Fruit fly (Drosophila melanogaster) whole organism, embryonic: ENCODE data around the gene Rab9.

Experiments used
- Abd-B ChIP-seq: fragments of 200-800 bp; sonication (Bioruptor generic); optimal IDR thresholded peaks from 2 replicates; lab custom pipeline; 2018; ENCODE audit warnings: missing biosample characterization, mild to moderate bottlenecking, missing genetic modification characterization, moderate library complexity
- Ada2b ChIP-seq: fragments of 200-800 bp; sonication (Bioruptor generic); IDR thresholded peaks from 2 replicates; pipeline ENCODE4 v1.3.6; 2022; ENCODE audit warnings: missing biosample characterization, missing genetic modification characterization
- Adf1 ChIP-seq: fragments of 200-800 bp; sonication (Bioruptor generic); IDR thresholded peaks from 2 replicates; pipeline ENCODE4 v1.3.6; 2022; ENCODE audit warnings: missing biosample characterization, missing genetic modification characterization
- Aef1 ChIP-seq: fragments of 200-800 bp; sonication (Bioruptor generic); IDR thresholded peaks from 3 replicates; pipeline ENCODE4 v1.3.6; 2022; ENCODE audit warnings: missing biosample characterization, missing genetic modification characterization
- B-H1 ChIP-seq: fragments of 200-800 bp; sonication (Bioruptor generic); IDR thresholded peaks from 3 replicates; pipeline ENCODE4 v1.3.6; 2022; ENCODE audit warnings: missing biosample characterization, missing genetic modification characterization
- CG10543 ChIP-seq: fragments of 200-800 bp; sonication (Bioruptor generic); optimal IDR thresholded peaks from 3 replicates; lab custom pipeline; 2017; ENCODE audit warnings: missing biosample characterization, mild to moderate bottlenecking, missing genetic modification characterization, moderate library complexity
- CG10565 ChIP-seq: fragments of 200-800 bp; sonication (Bioruptor generic); optimal IDR thresholded peaks from 3 replicates; lab custom pipeline; 2016; ENCODE audit warnings: missing biosample characterization, mild to moderate bottlenecking, missing genetic modification characterization
- CG12659 ChIP-seq: fragments of 200-800 bp; sonication (Bioruptor generic); optimal IDR thresholded peaks from 3 replicates; lab custom pipeline; 2017; ENCODE audit warnings: mild to moderate bottlenecking, missing biosample characterization, missing genetic modification reagents, missing genetic modification characterization
- CG14014 ChIP-seq: fragments of 200-800 bp; sonication (Bioruptor generic); IDR thresholded peaks from 2 replicates; pipeline ENCODE4 v1.3.6; 2022; ENCODE audit warnings: missing biosample characterization, missing genetic modification characterization
- CG14441 ChIP-seq: fragments of 200-800 bp; sonication (Bioruptor generic); IDR thresholded peaks from 2 replicates; pipeline ENCODE4 v1.3.6; 2022; ENCODE audit warnings: missing biosample characterization, missing genetic modification characterization
- CG1603 ChIP-seq: fragments of 200-800 bp; sonication (Bioruptor generic); optimal IDR thresholded peaks from 2 replicates; lab custom pipeline; 2019; ENCODE audit warnings: missing biosample characterization, mild to moderate bottlenecking, missing genetic modification characterization, moderate library complexity
- CG1647 ChIP-seq: fragments of 200-800 bp; sonication (Bioruptor generic); optimal IDR thresholded peaks from 3 replicates; lab custom pipeline; 2016; ENCODE audit warnings: missing biosample characterization, missing genetic modification characterization
- CG17328 ChIP-seq: fragments of 200-800 bp; sonication (Bioruptor generic); IDR thresholded peaks from 2 replicates; pipeline ENCODE4 v1.3.6; 2022; ENCODE audit warnings: missing biosample characterization, missing genetic modification characterization
- CG2120 ChIP-seq: fragments of 200-800 bp; sonication (Bioruptor generic); optimal IDR thresholded peaks from 3 replicates; lab custom pipeline; 2016; ENCODE audit warnings: missing biosample characterization, missing genetic modification characterization
- CG30431 ChIP-seq: fragments of 200-800 bp; sonication (Bioruptor generic); optimal IDR thresholded peaks from 2 replicates; lab custom pipeline; 2017; ENCODE audit warnings: missing biosample characterization, missing genetic modification characterization
- CG32532 ChIP-seq: fragments of 200-800 bp; sonication (Bioruptor generic); IDR thresholded peaks from 2 replicates; pipeline ENCODE4 v1.3.6; 2022; ENCODE audit warnings: missing biosample characterization, missing genetic modification characterization
- CG33557 ChIP-seq: fragments of 200-800 bp; sonication (Bioruptor generic); optimal IDR thresholded peaks from 2 replicates; lab custom pipeline; 2019; ENCODE audit warnings: missing biosample characterization, mild to moderate bottlenecking, missing genetic modification characterization, moderate library complexity
- D19A ChIP-seq: fragments of 200-800 bp; optimal IDR thresholded peaks from 3 replicates; lab custom pipeline; 2019; ENCODE audit warnings: missing biosample characterization, mild to moderate bottlenecking, missing genetic modification characterization, moderate library complexity
- Doc3 ChIP-seq: fragments of 200-800 bp; sonication (Bioruptor generic); IDR thresholded peaks from 3 replicates; pipeline ENCODE4 v1.3.6; 2022; ENCODE audit warnings: missing biosample characterization, missing genetic modification characterization; ENCODE audit not compliant: partially characterized antibody
- Fer3 ChIP-seq: fragments of 200-800 bp; sonication (Bioruptor generic); optimal IDR thresholded peaks from 2 replicates; lab custom pipeline; 2018; ENCODE audit warnings: missing biosample characterization, mild to moderate bottlenecking, missing genetic modification characterization, moderate library complexity
- HLH4C ChIP-seq: fragments of 200-800 bp; sonication (Bioruptor generic); IDR thresholded peaks from 3 replicates; pipeline ENCODE4 v1.3.6; 2022; ENCODE audit warnings: missing biosample characterization, missing genetic modification characterization; ENCODE audit not compliant: partially characterized antibody
- Hmr ChIP-seq: fragments of 200-800 bp; sonication (Bioruptor generic); optimal IDR thresholded peaks from 3 replicates; lab custom pipeline; 2017; ENCODE audit warnings: mild to moderate bottlenecking, missing biosample characterization, missing genetic modification reagents, missing genetic modification characterization
- Hmx ChIP-seq: fragments of 200-800 bp; sonication (Bioruptor generic); optimal IDR thresholded peaks from 2 replicates; lab custom pipeline; 2016; ENCODE audit warnings: missing biosample characterization, missing genetic modification characterization
- Hr78 ChIP-seq, 2 experiments: fragments of 200-800 bp in 1 of 2; fragments of >200 bp in 1 of 2; sonication (Bioruptor generic) in 1 of 2; optimal IDR thresholded peaks; 2 replicates each; lab custom pipeline; 2017 to 2019; ENCODE audit warnings: missing biosample characterization in 2 of 2, missing genetic modification characterization in 2 of 2, mild to moderate bottlenecking in 1 of 2, moderate library complexity in 1 of 2
- Mrtf ChIP-seq: fragments of 200-800 bp; sonication (Bioruptor generic); IDR thresholded peaks from 3 replicates; pipeline ENCODE4 v1.3.6; 2022; ENCODE audit warnings: missing biosample characterization, missing genetic modification characterization
- Myb ChIP-seq: fragments of 200-800 bp; sonication (Bioruptor generic); optimal IDR thresholded peaks from 2 replicates; lab custom pipeline; 2016; ENCODE audit warnings: missing biosample characterization, missing genetic modification characterization
- Nf-YA ChIP-seq: fragments of 200-800 bp; sonication (Bioruptor generic); IDR thresholded peaks from 2 replicates; pipeline ENCODE4 v1.3.6; 2022; ENCODE audit warnings: missing biosample characterization, missing genetic modification characterization
- Rfx ChIP-seq: fragments of 200-800 bp; sonication (Bioruptor generic); IDR thresholded peaks from 2 replicates; pipeline ENCODE4 v1.3.6; 2022; ENCODE audit warnings: missing biosample characterization, missing genetic modification characterization
- Taf1 ChIP-seq: fragments of 200-800 bp; sonication (Bioruptor generic); IDR thresholded peaks from 2 replicates; pipeline ENCODE4 v1.3.6; 2022; ENCODE audit warnings: missing biosample characterization, missing genetic modification characterization
- Xrp1 ChIP-seq: fragments of 200-800 bp; sonication (Bioruptor generic); IDR thresholded peaks from 2 replicates; pipeline ENCODE4 v1.3.6; 2022; ENCODE audit warnings: missing biosample characterization, missing genetic modification characterization
- chif ChIP-seq, 2 experiments: fragments of 200-800 bp; sonication (Bioruptor generic); optimal IDR thresholded peaks; 3 replicates each; lab custom pipeline; 2016; ENCODE audit warnings: missing biosample characterization in 2 of 2, missing genetic modification characterization in 2 of 2
- cwo ChIP-seq: fragments of 200-800 bp; sonication (Bioruptor generic); optimal IDR thresholded peaks from 3 replicates; lab custom pipeline; 2017; ENCODE audit warnings: missing biosample characterization, missing genetic modification characterization, mild to moderate bottlenecking, moderate library complexity, missing genetic modification reagents
- da ChIP-seq: fragments of 200-800 bp; sonication (Bioruptor generic); optimal IDR thresholded peaks from 2 replicates; lab custom pipeline; 2016; ENCODE audit warnings: missing biosample characterization, missing genetic modification characterization
- dati ChIP-seq: fragments of 200-800 bp; sonication (Bioruptor generic); IDR thresholded peaks from 2 replicates; pipeline ENCODE4 v1.3.6; 2022; ENCODE audit warnings: missing biosample characterization, missing genetic modification characterization
- dmrt99B ChIP-seq: fragments of 200-800 bp; sonication (Bioruptor generic); optimal IDR thresholded peaks from 2 replicates; lab custom pipeline; 2018; ENCODE audit warnings: missing biosample characterization, mild to moderate bottlenecking, missing genetic modification characterization, moderate library complexity
- emc ChIP-seq: fragments of 200-800 bp; sonication (Bioruptor generic); optimal IDR thresholded peaks from 2 replicates; lab custom pipeline; 2016; ENCODE audit warnings: missing biosample characterization, missing genetic modification characterization
- gcm ChIP-seq: fragments of 200-800 bp; sonication (Bioruptor generic); optimal IDR thresholded peaks from 2 replicates; lab custom pipeline; 2019; ENCODE audit warnings: missing biosample characterization, mild to moderate bottlenecking, missing genetic modification characterization, moderate library complexity
- h ChIP-seq: fragments of >200 bp; optimal IDR thresholded peaks from 2 replicates; lab custom pipeline; 2017
- lbe ChIP-seq: fragments of 200-800 bp; sonication (Bioruptor generic); optimal IDR thresholded peaks from 2 replicates; lab custom pipeline; 2016; ENCODE audit warnings: missing biosample characterization, mild to moderate bottlenecking, missing genetic modification characterization
- lov ChIP-seq, 2 experiments: fragments of 200-800 bp in 1 of 2; fragments of >200 bp in 1 of 2; sonication (Bioruptor generic) in 1 of 2; IDR thresholded peaks in 1 of 2; optimal IDR thresholded peaks in 1 of 2; 2 replicates in 1 of 2; 3 replicates in 1 of 2; pipeline versions ENCODE4 v1.3.6 to Lab custom; 2017 to 2022; ENCODE audit warnings: missing biosample characterization in 1 of 2, missing genetic modification characterization in 1 of 2
- maf-S ChIP-seq: fragments of 200-800 bp; sonication (Bioruptor generic); optimal IDR thresholded peaks from 2 replicates; lab custom pipeline; 2016; ENCODE audit warnings: missing biosample characterization, missing genetic modification characterization
- nau ChIP-seq: fragments of 200-800 bp; sonication (Bioruptor generic); optimal IDR thresholded peaks from 3 replicates; lab custom pipeline; 2017; ENCODE audit warnings: missing biosample characterization, mild to moderate bottlenecking, missing genetic modification characterization, missing genetic modification reagents
- psq ChIP-seq: fragments of 200-800 bp; sonication (Bioruptor generic); optimal IDR thresholded peaks from 2 replicates; lab custom pipeline; 2017; ENCODE audit warnings: missing biosample characterization, missing genetic modification characterization
- shn ChIP-seq: fragments of 200-800 bp; sonication (Bioruptor generic); optimal IDR thresholded peaks from 3 replicates; lab custom pipeline; 2016; ENCODE audit warnings: missing biosample characterization, missing genetic modification characterization
- sob ChIP-seq: fragments of 200-800 bp; sonication (Bioruptor generic); IDR thresholded peaks from 2 replicates; pipeline ENCODE4 v1.3.6; 2022; ENCODE audit warnings: missing biosample characterization, missing genetic modification characterization
- tll ChIP-seq, 2 experiments: fragments of 200-800 bp in 1 of 2; fragments of >200 bp in 1 of 2; sonication (Bioruptor generic) in 1 of 2; optimal IDR thresholded peaks; 2 replicates each; lab custom pipeline; 2017 to 2019; ENCODE audit warnings: missing biosample characterization in 2 of 2, missing genetic modification characterization in 2 of 2, mild to moderate bottlenecking in 1 of 2, moderate library complexity in 1 of 2
- usp ChIP-seq: fragments of >200 bp; optimal IDR thresholded peaks from 2 replicates; lab custom pipeline; 2017; ENCODE audit warnings: missing biosample characterization, missing genetic modification characterization
- zfh2 ChIP-seq: fragments of 200-800 bp; sonication (Bioruptor generic); optimal IDR thresholded peaks from 2 replicates; lab custom pipeline; 2016; ENCODE audit warnings: missing biosample characterization, missing genetic modification characterization

Rab9 gene

dm6 chr2L:19415859-19416258 is 16.5 kb upstream of the Rab9 start (continued):
- TF ChIP-seq emc: no peak
- no peak for TF ChIP-seq psq
- TF ChIP-seq lov (optimal IDR thresholded peaks at IDR 0.05; lab: Kevin White, UChicago): no peak
- TF ChIP-seq lov (GFP tag; IDR thresholded peaks at IDR 0.05; lab: Robert Waterston, UW): no peak
- TF ChIP-seq Hmx: no peak
- no peak for TF ChIP-seq CG10543 (GFP tag; lab: Kevin White, UChicago)
- no peak for TF ChIP-seq h (lab: Kevin White, UChicago)
- no peak for TF ChIP-seq Hmr (GFP tag; lab: Kevin White, UChicago)
- TF ChIP-seq CG32532 (GFP tag; lab: Robert Waterston, UW): peak; percentile 53; the same call in 1 of the 2 replicates
- TF ChIP-seq B-H1 (GFP tag; lab: Robert Waterston, UW): no peak
- TF ChIP-seq CG2120 (GFP tag; lab: Kevin White, UChicago): peak; percentile 31
- TF ChIP-seq sob (GFP tag; lab: Robert Waterston, UW): no peak
- no peak for TF ChIP-seq Hr78 (GFP tag; optimal IDR thresholded peaks at IDR 0.05; lab: Kevin White, UChicago)
- peak; percentile 45; the same call in 1 of the 2 replicates for TF ChIP-seq CG14014 (GFP tag; lab: Robert Waterston, UW)
- TF ChIP-seq Rfx: peak; percentile 40; the same call in 1 of the 2 replicates
- peak; percentile 35 for TF ChIP-seq CG12659
- no peak for TF ChIP-seq Taf1 (GFP tag; lab: Robert Waterston, UW)
- no peak for TF ChIP-seq cwo (GFP tag; lab: Kevin White, UChicago)
- TF ChIP-seq CG14441 (GFP tag; lab: Robert Waterston, UW): no peak
- TF ChIP-seq Ada2b (GFP tag; lab: Robert Waterston, UW): 0 out of 2 replicates have a peak, but pooled peaks have one; percentile 7
- TF ChIP-seq Fer3: peak; percentile 24

dm6 chr2L:19416602-19417497 is 15.5 kb upstream of the Rab9 start, which contains the start of gene Lectin-galC1:
Gene Lectin-galC1 (plus strand): TSS chr2L:19417447.
- peak; percentile 85 for TF ChIP-seq CG14014 (GFP tag; lab: Robert Waterston, UW)
- peak; percentile 12 for TF ChIP-seq zfh2 (GFP tag; lab: Kevin White, UChicago)
- TF ChIP-seq Myb (GFP tag; lab: Kevin White, UChicago): peak; percentile 69
- no peak for TF ChIP-seq HLH4C
- peak; percentile 92 for TF ChIP-seq CG1603 (tag; lab: Kevin White, UChicago)
- peak; percentile 74 for TF ChIP-seq nau (GFP tag; lab: Kevin White, UChicago)
- TF ChIP-seq chif (GFP tag; optimal IDR thresholded peaks at IDR 0.05; lab: Kevin White, UChicago): peak; percentile 90 to 94
- TF ChIP-seq Mrtf (GFP tag; lab: Robert Waterston, UW): peak; percentile 84
- no peak for TF ChIP-seq lbe (GFP tag; lab: Kevin White, UChicago)
- peak; percentile 79 for TF ChIP-seq CG10565
- TF ChIP-seq Doc3 (GFP tag; lab: Robert Waterston, UW): no peak
- TF ChIP-seq usp (GFP tag; lab: Kevin White, UChicago): no peak
- peak; percentile 72 for TF ChIP-seq CG33557 (GFP tag; lab: Kevin White, UChicago)
- peak; percentile 80 for TF ChIP-seq CG30431 (GFP tag; lab: Kevin White, UChicago)
- TF ChIP-seq Aef1 (GFP tag; lab: Robert Waterston, UW): peak; percentile 76
- peak; percentile 91 for TF ChIP-seq dmrt99B (tag; lab: Kevin White, UChicago)
- 0 out of 2 replicates have a peak, but pooled peaks have one; percentile 39 for TF ChIP-seq Adf1 (GFP tag; lab: Robert Waterston, UW)
- peak; percentile 83 for TF ChIP-seq D19A (tag; lab: Kevin White, UChicago)
- peak; percentile 84 for TF ChIP-seq shn
- peak; percentile 70 for TF ChIP-seq da
- TF ChIP-seq tll (GFP tag; optimal IDR thresholded peaks at IDR 0.05; lab: Kevin White, UChicago): no peak
- peak; percentile 80 for TF ChIP-seq Abd-B (GFP tag; lab: Kevin White, UChicago)
- peak; percentile 92 for TF ChIP-seq Xrp1 (GFP tag; lab: Robert Waterston, UW)
- TF ChIP-seq Nf-YA (GFP tag; lab: Robert Waterston, UW): peak; percentile 46
- TF ChIP-seq maf-S (GFP tag; lab: Kevin White, UChicago): peak; percentile 78
- TF ChIP-seq dati (GFP tag; lab: Robert Waterston, UW): peak; percentile 47
- peak; percentile 87 for TF ChIP-seq CG1647 (GFP tag; lab: Kevin White, UChicago)
- peak; percentile 91 for TF ChIP-seq CG17328 (GFP tag; lab: Robert Waterston, UW)
- TF ChIP-seq gcm (GFP tag; lab: Kevin White, UChicago): peak; percentile 85
